Fruit fly (Drosophila melanogaster) whole organism, prepupa: ENCODE data around the gene GstD8.

ENCODE experiments used
- CG10631 ChIP-seq: fragments of 200-800 bp; sonication (Bioruptor generic); optimal IDR thresholded peaks from 2 replicates; lab custom pipeline; 2016; ENCODE audit warnings: missing biosample characterization, missing genetic modification characterization
- CG10669 ChIP-seq: fragments of 200-800 bp; sonication (Bioruptor generic); optimal IDR thresholded peaks from 3 replicates; lab custom pipeline; 2018; ENCODE audit warnings: missing biosample characterization, mild to moderate bottlenecking, missing genetic modification characterization, moderate library complexity
- CG15336 ChIP-seq: fragments of 200-800 bp; sonication (Bioruptor generic); IDR thresholded peaks from 2 replicates; pipeline ENCODE4 v1.3.6; 2022; ENCODE audit warnings: missing biosample characterization, missing genetic modification characterization
- CG1621 ChIP-seq: fragments of 200-800 bp; sonication (Bioruptor generic); optimal IDR thresholded peaks from 3 replicates; lab custom pipeline; 2018; ENCODE audit warnings: missing biosample characterization, mild to moderate bottlenecking, missing genetic modification characterization
- CG16779 ChIP-seq: fragments of 200-800 bp; sonication (Bioruptor generic); optimal IDR thresholded peaks from 3 replicates; lab custom pipeline; 2017; ENCODE audit warnings: missing biosample characterization, mild to moderate bottlenecking, missing genetic modification characterization
- CG3032 ChIP-seq: fragments of 200-800 bp; optimal IDR thresholded peaks from 2 replicates; lab custom pipeline; 2019; ENCODE audit warnings: missing biosample characterization, mild to moderate bottlenecking, missing genetic modification characterization, moderate library complexity
- CG32006 ChIP-seq: fragments of 200-800 bp; sonication (Bioruptor generic); optimal IDR thresholded peaks from 3 replicates; lab custom pipeline; 2017; ENCODE audit warnings: missing biosample characterization, mild to moderate bottlenecking, missing genetic modification characterization
- CG4318 ChIP-seq: fragments of 200-800 bp; sonication (Bioruptor generic); optimal IDR thresholded peaks from 3 replicates; lab custom pipeline; 2017; ENCODE audit warnings: missing biosample characterization, mild to moderate bottlenecking, missing genetic modification characterization
- CG6163 ChIP-seq: fragments of 200-800 bp; sonication (Bioruptor generic); IDR thresholded peaks from 3 replicates; pipeline ENCODE4 v1.3.6; 2022; ENCODE audit warnings: missing biosample characterization, missing genetic modification characterization
- CG6792 ChIP-seq: fragments of 200-800 bp; sonication (Bioruptor generic); optimal IDR thresholded peaks from 3 replicates; lab custom pipeline; 2016; ENCODE audit warnings: missing biosample characterization, missing genetic modification characterization
- CG6854 ChIP-seq: fragments of 200-800 bp; sonication (Bioruptor generic); optimal IDR thresholded peaks from 2 replicates; lab custom pipeline; 2017; ENCODE audit warnings: missing biosample characterization, mild to moderate bottlenecking, missing genetic modification characterization
- CG7368 ChIP-seq: fragments of 200-800 bp; sonication (Bioruptor generic); optimal IDR thresholded peaks from 3 replicates; lab custom pipeline; 2016; ENCODE audit warnings: missing biosample characterization, missing genetic modification characterization
- CG8119 ChIP-seq: fragments of 200-800 bp; sonication (Bioruptor generic); IDR thresholded peaks from 3 replicates; pipeline ENCODE4 v1.3.6; 2022; ENCODE audit warnings: missing biosample characterization, missing genetic modification characterization
- CG8319 ChIP-seq: fragments of 200-800 bp; sonication (Bioruptor generic); optimal IDR thresholded peaks from 3 replicates; lab custom pipeline; 2016; ENCODE audit warnings: missing biosample characterization, missing genetic modification characterization
- CG8632 ChIP-seq: fragments of 200-800 bp; sonication (Bioruptor generic); optimal IDR thresholded peaks from 3 replicates; lab custom pipeline; 2016; ENCODE audit warnings: missing biosample characterization, missing genetic modification characterization
- Eip75B ChIP-seq: fragments of 200-800 bp; sonication (Bioruptor generic); optimal IDR thresholded peaks from 3 replicates; lab custom pipeline; 2016; ENCODE audit warnings: missing biosample characterization, missing genetic modification characterization
- Eip78C ChIP-seq: fragments of 200-800 bp; sonication (Bioruptor generic); peaks from one replicate; lab custom pipeline; 2016; ENCODE audit warnings: missing biosample characterization, missing genetic modification characterization
- Ets21C ChIP-seq: fragments of 200-800 bp; sonication (Bioruptor generic); optimal IDR thresholded peaks from 3 replicates; lab custom pipeline; 2016; ENCODE audit warnings: missing biosample characterization, missing genetic modification characterization
- Ets96B ChIP-seq: fragments of 200-800 bp; optimal IDR thresholded peaks from 2 replicates; lab custom pipeline; 2019; ENCODE audit warnings: missing biosample characterization, mild to moderate bottlenecking, missing genetic modification characterization, moderate library complexity
- Gug ChIP-seq: fragments of 200-800 bp; sonication (Bioruptor generic); IDR thresholded peaks from 2 replicates; pipeline ENCODE4 v1.3.6; 2022; ENCODE audit warnings: missing biosample characterization, missing genetic modification characterization
- Hr38 ChIP-seq: sonication (Bioruptor generic); optimal IDR thresholded peaks from 2 replicates; lab custom pipeline; 2016; ENCODE audit warnings: missing biosample characterization, missing genetic modification characterization
- Hr39 ChIP-seq: fragments of 200-800 bp; sonication (Bioruptor generic); optimal IDR thresholded peaks from 2 replicates; lab custom pipeline; 2016; ENCODE audit warnings: missing biosample characterization, missing genetic modification characterization
- Lpt ChIP-seq: fragments of 200-800 bp; sonication (Bioruptor generic); optimal IDR thresholded peaks from 3 replicates; lab custom pipeline; 2016; ENCODE audit warnings: missing biosample characterization, missing genetic modification characterization
- Smox ChIP-seq: fragments of 200-800 bp; sonication (Bioruptor generic); optimal IDR thresholded peaks from 3 replicates; lab custom pipeline; 2016; ENCODE audit warnings: missing biosample characterization, missing genetic modification characterization
- Sox102F ChIP-seq: fragments of 200-800 bp; sonication (Bioruptor generic); optimal IDR thresholded peaks from 2 replicates; lab custom pipeline; 2016; ENCODE audit warnings: missing biosample characterization, mild to moderate bottlenecking, missing genetic modification characterization
- Sox14 ChIP-seq: fragments of 200-800 bp; sonication (Bioruptor generic); optimal IDR thresholded peaks from 3 replicates; lab custom pipeline; 2016; ENCODE audit warnings: missing biosample characterization, missing genetic modification characterization
- Sox15 ChIP-seq: fragments of 200-800 bp; sonication (Bioruptor generic); optimal IDR thresholded peaks from 3 replicates; lab custom pipeline; 2016; ENCODE audit warnings: missing biosample characterization, missing genetic modification characterization
- achi ChIP-seq: fragments of 200-800 bp; sonication (Bioruptor generic); optimal IDR thresholded peaks from 3 replicates; lab custom pipeline; 2016; ENCODE audit warnings: missing biosample characterization, missing genetic modification characterization
- acj6 ChIP-seq: fragments of 200-800 bp; sonication (Bioruptor generic); optimal IDR thresholded peaks from 3 replicates; lab custom pipeline; 2016; ENCODE audit warnings: missing biosample characterization, missing genetic modification characterization
- dac ChIP-seq: fragments of 200-800 bp; sonication (Bioruptor generic); optimal IDR thresholded peaks from 2 replicates; lab custom pipeline; 2017; ENCODE audit warnings: missing biosample characterization, mild to moderate bottlenecking, missing genetic modification characterization
- esn ChIP-seq: fragments of 200-800 bp; sonication (Bioruptor generic); optimal IDR thresholded peaks from 2 replicates; lab custom pipeline; 2016; ENCODE audit warnings: missing biosample characterization, mild to moderate bottlenecking, missing genetic modification characterization, moderate library complexity
- fd85E ChIP-seq: fragments of 200-800 bp; sonication (Bioruptor generic); optimal IDR thresholded peaks from 3 replicates; lab custom pipeline; 2016; ENCODE audit warnings: missing biosample characterization, missing genetic modification characterization
- fkh ChIP-seq: fragments of 200-800 bp; sonication (Bioruptor generic); optimal IDR thresholded peaks from 3 replicates; lab custom pipeline; 2017; ENCODE audit warnings: missing biosample characterization, mild to moderate bottlenecking, missing genetic modification characterization, moderate library complexity
- net ChIP-seq: fragments of 200-800 bp; sonication (Bioruptor generic); optimal IDR thresholded peaks from 3 replicates; lab custom pipeline; 2016; ENCODE audit warnings: missing biosample characterization, missing genetic modification characterization
- pdm3 ChIP-seq: fragments of 200-800 bp; sonication (Bioruptor generic); optimal IDR thresholded peaks from 3 replicates; lab custom pipeline; 2016; ENCODE audit warnings: missing biosample characterization, missing genetic modification characterization
- salr ChIP-seq, 2 experiments: fragments of 200-800 bp; sonication (Bioruptor generic); optimal IDR thresholded peaks; 3 replicates each; lab custom pipeline; 2016 to 2018; ENCODE audit warnings: missing biosample characterization in 2 of 2, missing genetic modification characterization in 2 of 2, mild to moderate bottlenecking in 1 of 2
- ss ChIP-seq, 2 experiments: fragments of 200-800 bp; sonication (Bioruptor generic); optimal IDR thresholded peaks; 2 replicates in 1 of 2; 3 replicates in 1 of 2; lab custom pipeline; 2017 to 2018; ENCODE audit warnings: mild to moderate bottlenecking in 2 of 2, missing biosample characterization in 2 of 2, missing genetic modification characterization in 2 of 2, moderate library complexity in 1 of 2

GstD8 gene

dm6 chr3R:12406235-12407196, 26.7 kb downstream of the GstD8 start, which contains the start of gene CG5167 (continued):
- no peak for TF ChIP-seq Ets21C (GFP tag; lab: Kevin White, UChicago)
- no peak for TF ChIP-seq pdm3 (GFP tag; lab: Kevin White, UChicago)
- no peak for TF ChIP-seq fd85E (GFP tag; lab: Kevin White, UChicago)
- TF ChIP-seq Smox: no peak
- TF ChIP-seq CG16779 (tag; lab: Kevin White, UChicago): peak; percentile 87
- peak; percentile 7 for TF ChIP-seq CG3032 (tag; lab: Kevin White, UChicago)
- peak; percentile 20 for TF ChIP-seq CG8632 (GFP tag; lab: Kevin White, UChicago)
- TF ChIP-seq Gug (GFP tag; lab: Robert Waterston, UW): no peak; the same call in 1 of the 2 replicates
- TF ChIP-seq achi (GFP tag; lab: Kevin White, UChicago): peak; percentile 32
- peak; percentile 28 for TF ChIP-seq Hr39 (GFP tag; lab: Kevin White, UChicago)
- TF ChIP-seq Sox102F: peak; percentile 46

dm6 chr3R:12408160-12408559, 28.4 kb downstream of the GstD8 start, which contains the start of gene CG5196:
Gene CG5196, plus strand, starts transcription at chr3R:12408316.
- peak in 1 of 2 experiments; percentile 38 for TF ChIP-seq ss (GFP tag; optimal IDR thresholded peaks at IDR 0.05; lab: Kevin White, UChicago)
- TF ChIP-seq CG1621 (tag; lab: Kevin White, UChicago): no peak
- TF ChIP-seq Ets96B: peak; percentile 10
- no peak for TF ChIP-seq Eip75B (GFP tag; lab: Kevin White, UChicago)
- no peak for TF ChIP-seq CG8119
- peak; percentile 20; the same call in 1 of the 3 replicates for TF ChIP-seq CG6163 (GFP tag; lab: Robert Waterston, UW)
- TF ChIP-seq Ets21C (GFP tag; lab: Kevin White, UChicago): no peak
- TF ChIP-seq net: no peak
- no peak for TF ChIP-seq Hr38 (GFP tag; lab: Kevin White, UChicago)
- TF ChIP-seq CG6792 (GFP tag; lab: Kevin White, UChicago): no peak
- no peak for TF ChIP-seq achi (GFP tag; lab: Kevin White, UChicago)
- 0 out of 2 replicates have a peak, but pooled peaks have one; percentile 25 for TF ChIP-seq CG15336 (GFP tag; lab: Robert Waterston, UW)
- TF ChIP-seq CG7368 (GFP tag; lab: Kevin White, UChicago): no peak
- no peak for TF ChIP-seq CG3032 (tag; lab: Kevin White, UChicago)
- no peak for TF ChIP-seq Sox15 (GFP tag; lab: Kevin White, UChicago)
- no peak for TF ChIP-seq dac (GFP tag; lab: Kevin White, UChicago)
- no peak for TF ChIP-seq Smox
- no peak for TF ChIP-seq CG16779 (tag; lab: Kevin White, UChicago)
- peak; percentile 4 for TF ChIP-seq Sox14
- TF ChIP-seq CG6854 (GFP tag; lab: Kevin White, UChicago): peak; percentile 25
- no peak for TF ChIP-seq acj6 (GFP tag; lab: Kevin White, UChicago)
- peak; percentile 93 for TF ChIP-seq fkh
- TF ChIP-seq esn (GFP tag; lab: Kevin White, UChicago): peak; percentile 25
- no peak for TF ChIP-seq CG10669 (GFP tag; lab: Kevin White, UChicago)
- no peak for TF ChIP-seq CG10631 (GFP tag; lab: Kevin White, UChicago)
- peak; percentile 67 for TF ChIP-seq Eip78C (GFP tag; lab: Kevin White, UChicago)
- TF ChIP-seq CG4318 (GFP tag; lab: Kevin White, UChicago): no peak
- TF ChIP-seq, all 60 proteins: peak for 9

- TF ChIP-seq Eip78C (GFP tag; lab: Kevin White, UChicago): no peak
- TF ChIP-seq CG8319 (GFP tag; lab: Kevin White, UChicago): no peak
- no peak for TF ChIP-seq ss (GFP tag; optimal IDR thresholded peaks at IDR 0.05; lab: Kevin White, UChicago)
- TF ChIP-seq fkh: no peak
- TF ChIP-seq Lpt (GFP tag; lab: Kevin White, UChicago): no peak
- TF ChIP-seq Gug (GFP tag; lab: Robert Waterston, UW): no peak
- no peak for TF ChIP-seq achi (GFP tag; lab: Kevin White, UChicago)
- TF ChIP-seq CG8119: no peak
- TF ChIP-seq CG10669 (GFP tag; lab: Kevin White, UChicago): no peak
- TF ChIP-seq CG1621 (tag; lab: Kevin White, UChicago): no peak
- TF ChIP-seq CG3032 (tag; lab: Kevin White, UChicago): no peak
- TF ChIP-seq CG32006 (GFP tag; lab: Kevin White, UChicago): no peak
- no peak for TF ChIP-seq CG6854 (GFP tag; lab: Kevin White, UChicago)
- no peak for TF ChIP-seq salr (GFP tag; optimal IDR thresholded peaks at IDR 0.05; lab: Kevin White, UChicago)
- TF ChIP-seq acj6 (GFP tag; lab: Kevin White, UChicago): no peak
- no peak for TF ChIP-seq Smox
- no peak for TF ChIP-seq Ets21C (GFP tag; lab: Kevin White, UChicago)
These were observed 31.6 kb downstream of the GstD8 start for dm6 chr3R:12411449-12411848.
